Worm (Caenorhabditis elegans): ENCODE measurements around the gene swt-3.

DNA sequence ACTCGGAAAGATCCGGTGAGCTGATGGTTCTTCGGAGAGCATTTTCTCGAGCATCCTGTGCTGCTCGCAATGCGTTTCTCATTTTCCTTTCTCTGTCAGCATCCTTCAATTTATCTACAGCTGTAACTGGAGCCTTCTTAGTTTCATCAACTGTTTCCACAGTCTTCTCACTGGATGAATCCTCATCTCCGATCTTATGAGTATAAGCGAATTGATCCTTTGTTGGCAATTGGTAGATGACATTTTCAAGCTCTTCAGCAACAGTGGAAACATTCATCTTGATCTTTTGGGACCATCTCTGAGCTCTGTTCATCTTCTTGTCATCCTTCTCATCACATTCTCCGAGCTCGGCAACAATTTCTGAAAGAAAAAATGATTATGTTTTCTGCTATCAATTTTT, 1.2 kb downstream of the swt-3 start:
- no peak for TF ChIP-seq ama-1 (optimal IDR thresholded peaks at IDR 0.05)
- TF ChIP-seq egl-27 (tag; optimal IDR thresholded peaks at IDR 0.05): no peak
- no peak for TF ChIP-seq sma-3 (GFP tag; optimal IDR thresholded peaks at IDR 0.05)

All from whole organism, L2 larva.